Worm (Caenorhabditis elegans) whole organism, early embryonic: ENCODE data around the gene rad-51.

ENCODE experiments used
- ama-1 ChIP-seq: fragments of 150-350 bp; optimal IDR thresholded peaks from 2 replicates; lab custom pipeline; 2014
- ceh-13 ChIP-seq: fragments of 200-800 bp; sonication (Bioruptor generic); optimal IDR thresholded peaks from 2 replicates; lab custom pipeline; 2018; ENCODE audit warnings: mild to moderate bottlenecking, missing genetic modification characterization, missing compliant biosample characterization
- ets-7 ChIP-seq: sonication (generic microtip); optimal IDR thresholded peaks from 2 replicates; lab custom pipeline; 2016; ENCODE audit warnings: missing genotype, missing genetic modification characterization, missing compliant biosample characterization
- hmg-4 ChIP-seq: fragments of 200-800 bp; sonication (Bioruptor generic); optimal IDR thresholded peaks from 2 replicates; lab custom pipeline; 2018; ENCODE audit warnings: mild to moderate bottlenecking, missing genetic modification characterization, missing compliant biosample characterization
- pes-1 ChIP-seq: fragments of 200-800 bp; sonication (Bioruptor generic); IDR thresholded peaks from 2 replicates; pipeline ENCODE4 v1.3.6; 2022; ENCODE audit warnings: missing genetic modification reagents, missing genetic modification characterization, missing compliant biosample characterization
- tbx-11 ChIP-seq: fragments of 200-800 bp; sonication (Bioruptor generic); IDR thresholded peaks from 2 replicates; pipeline ENCODE4 v1.3.6; 2022; ENCODE audit warnings: missing genetic modification characterization, missing compliant biosample characterization
- tra-4 ChIP-seq: sonication (generic microtip); optimal IDR thresholded peaks from 2 replicates; lab custom pipeline; 2017; ENCODE audit warnings: missing genetic modification characterization, missing compliant biosample characterization

DNA sequence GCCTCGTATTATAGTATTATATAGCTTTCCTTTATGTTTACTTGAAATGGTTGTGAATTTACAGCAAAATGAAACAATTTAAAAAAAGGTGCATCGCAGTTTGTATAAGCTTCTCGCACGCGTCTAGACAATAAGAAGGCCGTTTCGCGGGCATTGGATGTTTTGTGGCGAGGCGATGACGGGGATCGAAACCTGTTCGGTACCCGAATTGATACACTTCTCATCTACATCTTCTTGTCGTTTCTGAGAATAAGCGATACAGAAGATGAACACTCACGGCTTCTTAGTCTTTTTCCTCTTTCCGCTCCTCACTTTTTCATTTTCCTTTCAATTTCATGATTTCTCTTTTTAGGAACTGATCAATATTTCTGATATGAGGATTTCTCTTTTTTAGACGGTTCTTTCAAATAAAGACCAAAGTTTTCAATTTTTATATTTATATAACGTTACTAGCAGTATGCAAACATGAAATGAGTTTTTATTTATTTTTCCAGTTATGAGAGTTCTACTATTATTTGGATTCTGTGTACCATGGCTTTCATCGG is 38.3 kb downstream of the rad-51 start, which contains the start of gene F01G10.10:
- TF ChIP-seq ama-1 (lab: Kevin White, UChicago) (no peak), pes-1 (GFP tag; lab: Robert Waterston, UW) (no peak), hmg-4 (GFP tag; lab: Kevin White, UChicago) (no peak), ceh-13 (GFP tag; lab: Kevin White, UChicago) (no peak), tra-4 (tag; lab: Kevin White, UChicago) (no peak), ets-7 (tag; lab: Kevin White, UChicago) (no peak), tbx-11 (GFP tag; lab: Robert Waterston, UW) (no peak)
